Worm (Caenorhabditis elegans): Measurements from ENCODE around the gene R08E3.1.
A peak's percentile ranks its signal among the peaks of the same experiment; 100 is the strongest.

DNA sequence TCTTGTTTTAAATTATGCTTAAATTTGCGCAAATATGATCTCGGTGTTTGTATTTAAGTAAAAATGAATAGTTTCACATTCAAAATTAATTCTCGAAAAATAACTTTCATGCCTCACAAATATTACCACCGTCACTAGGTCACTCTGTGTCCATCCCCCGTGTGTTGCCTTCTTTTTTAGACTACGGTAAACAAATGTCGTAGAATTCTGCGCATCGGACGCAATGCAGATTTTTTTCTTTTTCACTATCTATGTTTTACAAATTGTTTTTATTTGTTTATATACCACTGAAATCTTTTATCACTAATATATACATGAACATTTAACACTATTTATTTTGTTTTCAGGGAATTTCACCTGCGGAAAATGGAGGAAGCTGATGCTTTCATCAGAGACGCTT is 4.2 kb upstream of the R08E3.1 start, which contains the start of gene R08E3.3:
- TF ChIP-seq him-1 (tag; optimal IDR thresholded peaks at IDR 0.05) (no peak), W03F9.2 (tag; optimal IDR thresholded peaks at IDR 0.05) (peak; percentile 5)

All from whole organism, L4/young adult.